Fruit fly (Drosophila melanogaster): Measurements from ENCODE around the gene CG3335.

Gene CG3335

DNA sequence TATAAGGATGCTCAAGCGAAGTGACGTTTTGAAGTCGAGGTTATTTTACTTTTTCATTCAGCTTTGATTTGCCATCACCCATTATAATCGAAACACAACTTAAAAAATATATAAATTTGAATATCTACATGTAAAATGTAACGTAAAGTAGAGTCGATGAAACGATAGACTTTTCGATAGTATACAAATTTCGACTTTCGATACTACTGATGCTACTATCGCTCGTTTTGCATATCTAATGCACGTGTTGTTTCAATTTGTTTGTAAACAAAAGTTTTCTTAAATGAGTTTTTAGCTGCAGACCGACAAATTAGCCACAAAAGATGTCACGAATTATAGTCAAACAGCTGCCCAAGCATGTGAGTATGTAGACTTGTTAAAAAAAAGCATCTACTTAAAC lies at the start of gene CG3335:
Gene CG3335, plus strand, starts transcription at position 224 of the 400 bp plus-strand sequence.
- TF ChIP-seq CG8301 (tag; optimal IDR thresholded peaks at IDR 0.05) (no peak), gl (tag; optimal IDR thresholded peaks at IDR 0.05) (no peak), CG15710 (tag; optimal IDR thresholded peaks at IDR 0.05) (no peak), rn (GFP tag; IDR thresholded peaks at IDR 0.05) (no peak), Ets98B (GFP tag; IDR thresholded peaks at IDR 0.05) (no peak), CG9948 (tag; optimal IDR thresholded peaks at IDR 0.05) (no peak), CG32121 (GFP tag; IDR thresholded peaks at IDR 0.05) (no peak), CG12605 (GFP tag; IDR thresholded peaks at IDR 0.05) (no peak), EcR (GFP tag; optimal IDR thresholded peaks at IDR 0.05) (no peak), CG14655 (GFP tag; optimal IDR thresholded peaks at IDR 0.05) (no peak), CG34367 (tag; optimal IDR thresholded peaks at IDR 0.05) (no peak), Snoo (tag; optimal IDR thresholded peaks at IDR 0.05) (no peak), Pif1B (GFP tag; optimal IDR thresholded peaks at IDR 0.05) (no peak), CG17806 (tag; optimal IDR thresholded peaks at IDR 0.05) (no peak)

DNA sequence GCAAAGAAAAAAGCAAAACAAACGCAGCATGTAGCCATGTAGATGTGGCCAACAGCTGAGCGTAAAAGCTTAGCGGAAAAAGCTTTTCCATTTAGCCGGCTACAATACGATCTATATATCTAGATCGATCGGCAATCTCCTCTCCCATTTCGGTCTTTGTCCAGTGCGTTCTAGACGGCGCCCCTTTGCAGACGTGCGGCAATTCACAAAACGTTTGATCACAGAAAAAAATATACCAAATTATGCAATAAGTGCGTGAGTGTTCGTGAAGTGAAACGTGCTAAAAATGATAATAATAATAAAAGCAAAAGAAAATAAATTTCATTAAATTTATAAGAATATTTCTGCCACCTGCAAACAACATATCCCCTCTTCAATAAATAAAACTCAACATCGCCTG lies 40.6 kb upstream of the CG3335 start:
- TF ChIP-seq CG13204 (GFP tag; optimal IDR thresholded peaks at IDR 0.05) (no peak), Pif1A (GFP tag; optimal IDR thresholded peaks at IDR 0.05) (no peak), D1 (tag; optimal IDR thresholded peaks at IDR 0.05) (no peak), CG17806 (tag; optimal IDR thresholded peaks at IDR 0.05) (no peak), CG10348 (GFP tag; IDR thresholded peaks at IDR 0.05) (no peak), CG32121 (GFP tag; IDR thresholded peaks at IDR 0.05) (no peak), CG14655 (GFP tag; optimal IDR thresholded peaks at IDR 0.05) (no peak), CG9948 (tag; optimal IDR thresholded peaks at IDR 0.05) (no peak), CG15710 (tag; optimal IDR thresholded peaks at IDR 0.05) (no peak), Pif1B (GFP tag; optimal IDR thresholded peaks at IDR 0.05) (no peak), rn (GFP tag; IDR thresholded peaks at IDR 0.05) (no peak), CG4496 (GFP tag; IDR thresholded peaks at IDR 0.05) (no peak), CG8159 (tag; optimal IDR thresholded peaks at IDR 0.05) (no peak), CG12605 (GFP tag; IDR thresholded peaks at IDR 0.05) (no peak), Snoo (tag; optimal IDR thresholded peaks at IDR 0.05) (no peak), fd96Ca (GFP tag; IDR thresholded peaks at IDR 0.05) (no peak), EcR (GFP tag; optimal IDR thresholded peaks at IDR 0.05) (no peak), CG34367 (tag; optimal IDR thresholded peaks at IDR 0.05) (no peak), gl (tag; optimal IDR thresholded peaks at IDR 0.05) (no peak)

DNA sequence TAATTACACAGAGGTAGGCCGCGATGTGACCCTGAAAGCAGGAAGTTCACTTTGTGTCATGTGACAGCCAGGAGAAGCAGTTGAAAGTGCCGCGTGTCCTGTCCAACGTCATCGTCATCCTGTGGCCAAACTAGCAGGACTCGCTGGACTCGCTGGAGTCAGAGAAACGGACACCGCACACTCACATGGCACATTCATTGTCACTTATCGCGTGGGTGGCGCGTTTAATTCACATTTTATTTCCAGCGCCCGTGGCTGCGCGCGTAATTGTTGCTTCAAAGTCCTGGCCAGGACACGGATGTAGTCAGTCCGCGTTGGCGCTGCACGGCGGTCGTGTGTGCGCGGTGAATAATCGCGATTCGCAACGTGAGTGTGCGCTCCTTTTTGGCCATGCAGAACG lies 26.6 kb upstream of the CG3335 start, which contains the start of gene Tmc:
Gene Tmc, plus strand, starts transcription at position 301 of the 400 bp plus-strand sequence.
- no peak for TF ChIP-seq CG17806 (tag; optimal IDR thresholded peaks at IDR 0.05)
- no peak for TF ChIP-seq EcR (GFP tag; optimal IDR thresholded peaks at IDR 0.05)
- no peak for TF ChIP-seq CG10348 (GFP tag; IDR thresholded peaks at IDR 0.05)
- no peak for TF ChIP-seq Pif1B (GFP tag; optimal IDR thresholded peaks at IDR 0.05)
- no peak for TF ChIP-seq rn (GFP tag; IDR thresholded peaks at IDR 0.05)
- TF ChIP-seq CG12605 (GFP tag; IDR thresholded peaks at IDR 0.05): no peak
- TF ChIP-seq CG8159 (tag; optimal IDR thresholded peaks at IDR 0.05): no peak
- TF ChIP-seq CG9948 (tag; optimal IDR thresholded peaks at IDR 0.05): no peak
- no peak for TF ChIP-seq CG4496 (GFP tag; IDR thresholded peaks at IDR 0.05)
- no peak for TF ChIP-seq D1 (tag; optimal IDR thresholded peaks at IDR 0.05)
- TF ChIP-seq Ets98B (GFP tag; IDR thresholded peaks at IDR 0.05): no peak
- no peak for TF ChIP-seq fd96Ca (GFP tag; IDR thresholded peaks at IDR 0.05)
- TF ChIP-seq CG8301 (tag; optimal IDR thresholded peaks at IDR 0.05): no peak
- no peak for TF ChIP-seq Pif1A (GFP tag; optimal IDR thresholded peaks at IDR 0.05)
- TF ChIP-seq CG15710 (tag; optimal IDR thresholded peaks at IDR 0.05): no peak
- TF ChIP-seq CG34367 (tag; optimal IDR thresholded peaks at IDR 0.05): no peak

DNA sequence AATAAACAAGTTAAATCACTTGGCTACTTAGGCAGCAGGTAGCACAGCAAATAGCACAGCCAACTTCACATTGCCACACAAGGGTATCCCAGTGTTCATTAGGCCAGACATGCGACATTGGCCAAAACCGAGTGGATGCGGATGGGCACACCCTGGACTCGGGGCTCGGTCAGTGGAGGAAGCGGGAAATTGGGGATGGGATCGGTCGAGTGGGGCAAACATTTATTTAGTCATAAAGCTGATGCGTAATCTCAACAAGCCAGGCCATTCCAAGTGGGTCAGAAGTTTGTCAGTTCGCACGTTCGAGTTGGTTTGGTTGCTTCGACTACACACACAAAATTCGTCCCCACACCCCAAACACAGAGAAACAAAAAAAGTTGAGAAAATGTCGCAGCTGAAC lies 25.3 kb upstream of the CG3335 start, which contains the start of gene CG3222:
Gene CG3222, plus strand, starts transcription at position 301 of the 400 bp plus-strand sequence.
- TF ChIP-seq CG9948 (tag; optimal IDR thresholded peaks at IDR 0.05) (no peak), fd96Ca (GFP tag; IDR thresholded peaks at IDR 0.05) (no peak), CG12605 (GFP tag; IDR thresholded peaks at IDR 0.05) (no peak), CG14655 (GFP tag; optimal IDR thresholded peaks at IDR 0.05) (no peak), CG8159 (tag; optimal IDR thresholded peaks at IDR 0.05) (no peak), CG15710 (tag; optimal IDR thresholded peaks at IDR 0.05) (no peak), CG32121 (GFP tag; IDR thresholded peaks at IDR 0.05) (no peak), Pif1A (GFP tag; optimal IDR thresholded peaks at IDR 0.05) (no peak), EcR (GFP tag; optimal IDR thresholded peaks at IDR 0.05) (no peak), CG8301 (tag; optimal IDR thresholded peaks at IDR 0.05) (no peak), Ets98B (GFP tag; IDR thresholded peaks at IDR 0.05) (no peak), CG10348 (GFP tag; IDR thresholded peaks at IDR 0.05) (no peak), Pif1B (GFP tag; optimal IDR thresholded peaks at IDR 0.05) (no peak), rn (GFP tag; IDR thresholded peaks at IDR 0.05) (no peak), CG4496 (GFP tag; IDR thresholded peaks at IDR 0.05) (no peak), D1 (tag; optimal IDR thresholded peaks at IDR 0.05) (no peak), gl (tag; optimal IDR thresholded peaks at IDR 0.05) (no peak), CG34367 (tag; optimal IDR thresholded peaks at IDR 0.05) (no peak), CG13204 (GFP tag; optimal IDR thresholded peaks at IDR 0.05) (no peak), Snoo (tag; optimal IDR thresholded peaks at IDR 0.05) (no peak)

DNA sequence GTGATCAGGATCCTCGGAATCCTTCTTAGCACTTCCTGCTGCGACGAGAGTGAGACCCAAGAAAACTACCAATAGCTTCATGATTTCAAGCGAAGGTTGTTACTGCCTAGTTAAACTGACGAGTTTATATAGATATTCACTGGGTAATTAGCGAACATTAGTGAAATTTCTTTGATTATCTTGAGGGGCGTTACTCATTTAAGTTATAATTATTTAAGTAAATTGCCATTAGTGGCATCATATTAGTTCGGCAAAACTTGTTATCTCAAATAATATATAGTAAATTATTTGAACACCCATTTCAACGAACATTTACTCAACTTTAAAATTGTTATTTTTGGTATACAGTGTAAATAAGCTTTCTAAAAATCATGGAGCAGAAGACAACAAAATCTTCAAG lies 22.8 kb upstream of the CG3335 start, which contains the start of the genes CG3088 and CG3306:
Gene CG3088, minus strand, starts transcription at position 101 of the 400 bp plus-strand sequence.
Gene CG3306, plus strand, starts transcription at position 299 of the 400 bp plus-strand sequence.
- TF ChIP-seq CG15710 (tag; optimal IDR thresholded peaks at IDR 0.05) (no peak), D1 (tag; optimal IDR thresholded peaks at IDR 0.05) (no peak), Pif1B (GFP tag; optimal IDR thresholded peaks at IDR 0.05) (no peak)

- TF ChIP-seq CG4496 (GFP tag; IDR thresholded peaks at IDR 0.05) (no peak), D1 (tag; optimal IDR thresholded peaks at IDR 0.05) (peak; percentile 86)
Measured at dm6 chr3L:9613960-9614588, 10.0 kb upstream of the CG3335 start.
